Worm (Caenorhabditis elegans): Measurements from ENCODE around the gene F15E6.6.

DNA sequence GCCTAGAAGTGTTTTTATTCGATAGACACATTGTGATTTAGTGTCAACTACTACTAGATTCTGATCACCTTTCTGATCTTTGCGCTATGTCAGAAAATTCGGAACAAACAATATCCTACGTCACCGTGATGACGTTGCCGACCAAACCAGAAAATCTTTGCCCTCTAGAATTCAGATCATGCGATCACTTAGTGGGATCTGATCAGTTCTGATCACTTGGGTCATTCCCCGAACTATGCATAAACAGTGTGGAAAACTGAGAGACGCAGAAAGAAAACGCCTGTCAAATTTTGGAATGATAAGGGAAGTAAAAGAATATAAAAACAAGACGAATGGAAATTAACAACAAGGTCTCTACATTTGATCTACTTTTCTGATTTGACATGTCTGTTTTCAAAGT, 10.6 kb upstream of the F15E6.6 start, which contains the start of gene F15E6.3:
- TF ChIP-seq ztf-23 (GFP tag; IDR thresholded peaks at IDR 0.05) (no peak), T22C8.4 (GFP tag; IDR thresholded peaks at IDR 0.05) (no peak), flt-1 (GFP tag; IDR thresholded peaks at IDR 0.05) (no peak), tab-1 (GFP tag; IDR thresholded peaks at IDR 0.05) (no peak), ref-1 (GFP tag; conservative IDR thresholded peaks at IDR 0.05) (no peak)

Data from whole organism, midembryonic.